Fruit fly (Drosophila melanogaster) whole organism, adult: ENCODE measurements around the gene CG8851.
A peak's percentile ranks its signal among the peaks of the same experiment; 100 is the strongest.

Experiments
- CG11617 ChIP-seq: fragments of 200-800 bp; sonication (Bioruptor generic); optimal IDR thresholded peaks from 2 replicates; lab custom pipeline; 2017; ENCODE audit warnings: mild to moderate bottlenecking, missing biosample characterization, missing genetic modification reagents, missing genetic modification characterization
- CG12768 ChIP-seq: fragments of 200-800 bp; sonication (Bioruptor generic); optimal IDR thresholded peaks from 2 replicates; lab custom pipeline; 2017; ENCODE audit warnings: missing biosample characterization, missing genetic modification characterization, mild to moderate bottlenecking, moderate library complexity, missing genetic modification reagents
- CG14711 ChIP-seq: fragments of 200-800 bp; sonication (Bioruptor generic); optimal IDR thresholded peaks from 2 replicates; lab custom pipeline; 2018; ENCODE audit warnings: missing biosample characterization, mild to moderate bottlenecking, missing genetic modification characterization, moderate library complexity
- CG1620 ChIP-seq: fragments of 200-800 bp; sonication (Bioruptor generic); optimal IDR thresholded peaks from 2 replicates; lab custom pipeline; 2016; ENCODE audit warnings: missing biosample characterization, missing genetic modification characterization
- CG33017 ChIP-seq: fragments of 200-800 bp; sonication (Bioruptor generic); optimal IDR thresholded peaks from 2 replicates; lab custom pipeline; 2018; ENCODE audit warnings: missing biosample characterization, mild to moderate bottlenecking, missing genetic modification characterization, moderate library complexity
- CG5204 ChIP-seq: fragments of 200-800 bp; sonication (Bioruptor generic); optimal IDR thresholded peaks from 2 replicates; lab custom pipeline; 2016; ENCODE audit warnings: missing biosample characterization, missing genetic modification characterization
- CG7045 ChIP-seq: fragments of 200-800 bp; sonication (Bioruptor generic); optimal IDR thresholded peaks from 2 replicates; lab custom pipeline; 2017; ENCODE audit warnings: missing biosample characterization, mild to moderate bottlenecking, missing genetic modification characterization
- CG7101 ChIP-seq: fragments of 200-800 bp; sonication (Bioruptor generic); optimal IDR thresholded peaks from 2 replicates; lab custom pipeline; 2018; ENCODE audit warnings: missing biosample characterization, mild to moderate bottlenecking, missing genetic modification characterization, moderate library complexity
- Clk ChIP-seq: fragments of 200-800 bp; sonication (Bioruptor generic); optimal IDR thresholded peaks from 2 replicates; lab custom pipeline; 2017; ENCODE audit warnings: missing biosample characterization, missing genetic modification characterization
- Crg-1 ChIP-seq: fragments of 200-800 bp; sonication (Bioruptor generic); optimal IDR thresholded peaks from 2 replicates; lab custom pipeline; 2016; ENCODE audit warnings: missing biosample characterization, missing genetic modification characterization
- Hr96 ChIP-seq: fragments of 200-800 bp; sonication (Bioruptor generic); optimal IDR thresholded peaks from 2 replicates; lab custom pipeline; 2016; ENCODE audit warnings: missing biosample characterization, missing genetic modification characterization
- Mnt ChIP-seq: fragments of 200-800 bp; sonication (Bioruptor generic); optimal IDR thresholded peaks from 2 replicates; lab custom pipeline; 2016; ENCODE audit warnings: missing biosample characterization, mild to moderate bottlenecking, missing genetic modification characterization
- bab1 ChIP-seq: fragments of 200-800 bp; sonication (Bioruptor generic); optimal IDR thresholded peaks from 3 replicates; lab custom pipeline; 2019; ENCODE audit warnings: missing biosample characterization, mild to moderate bottlenecking, missing genetic modification characterization, moderate library complexity
- cic ChIP-seq: fragments of 200-800 bp; sonication (Bioruptor generic); optimal IDR thresholded peaks from 2 replicates; lab custom pipeline; 2017; ENCODE audit warnings: missing biosample characterization, mild to moderate bottlenecking, missing genetic modification characterization, moderate library complexity
- cnc ChIP-seq, 2 experiments: fragments of >200 bp; optimal IDR thresholded peaks; 2 replicates each; lab custom pipeline; 2017
- kay ChIP-seq: fragments of 200-800 bp; sonication (Bioruptor generic); peaks from one replicate; lab custom pipeline; 2016; ENCODE audit warnings: missing biosample characterization, missing genetic modification characterization, borderline replicate concordance
- ovo ChIP-seq: fragments of 200-800 bp; sonication (Bioruptor generic); optimal IDR thresholded peaks from 2 replicates; lab custom pipeline; 2016; ENCODE audit warnings: missing biosample characterization, missing genetic modification characterization
- pad ChIP-seq: fragments of 200-800 bp; sonication (Bioruptor generic); optimal IDR thresholded peaks from 3 replicates; lab custom pipeline; 2017; ENCODE audit warnings: missing biosample characterization, missing genetic modification characterization, mild to moderate bottlenecking, moderate library complexity, missing genetic modification reagents
- tj ChIP-seq: fragments of 200-800 bp; sonication (Bioruptor generic); optimal IDR thresholded peaks from 3 replicates; lab custom pipeline; 2017; ENCODE audit warnings: missing biosample characterization, mild to moderate bottlenecking, missing genetic modification characterization, moderate library complexity
- toe ChIP-seq: fragments of 200-800 bp; sonication (Bioruptor generic); optimal IDR thresholded peaks from 2 replicates; lab custom pipeline; 2016; ENCODE audit warnings: missing biosample characterization, missing genetic modification characterization

Gene CG8851

dm6 chr2L:3549742-3550141, 30.3 kb downstream of the CG8851 start:
- TF ChIP-seq CG14711 (no peak), CG7101 (tag; lab: Kevin White, UChicago) (no peak), Clk (GFP tag; lab: Kevin White, UChicago) (no peak), Mnt (no peak), cnc (optimal IDR thresholded peaks at IDR 0.05; lab: Kevin White, UChicago) (no peak), CG7045 (GFP tag; lab: Kevin White, UChicago) (no peak), ovo (GFP tag; lab: Kevin White, UChicago) (no peak), tj (GFP tag; lab: Kevin White, UChicago) (no peak), pad (GFP tag; lab: Kevin White, UChicago) (no peak), bab1 (no peak), toe (GFP tag; lab: Kevin White, UChicago) (no peak)

- no peak for TF ChIP-seq pad (GFP tag; lab: Kevin White, UChicago)
- TF ChIP-seq Mnt, result no peak
- TF ChIP-seq kay, result no peak
- TF ChIP-seq Clk (GFP tag; lab: Kevin White, UChicago), result no peak
- TF ChIP-seq CG33017 (tag; lab: Kevin White, UChicago), result no peak
- no peak for TF ChIP-seq CG14711
- no peak for TF ChIP-seq CG5204 (GFP tag; lab: Kevin White, UChicago)
These were observed 31.1 kb downstream of the CG8851 start for dm6 chr2L:3550583-3550982.

- TF ChIP-seq pad (GFP tag; lab: Kevin White, UChicago) (no peak), CG7101 (tag; lab: Kevin White, UChicago) (no peak), CG14711 (no peak), Clk (GFP tag; lab: Kevin White, UChicago) (no peak), Mnt (no peak), toe (GFP tag; lab: Kevin White, UChicago) (no peak), CG11617 (GFP tag; lab: Kevin White, UChicago) (no peak), CG12768 (no peak), cnc (optimal IDR thresholded peaks at IDR 0.05; lab: Kevin White, UChicago) (no peak), kay (no peak), CG5204 (GFP tag; lab: Kevin White, UChicago) (no peak), Hr96 (no peak), tj (GFP tag; lab: Kevin White, UChicago) (no peak), ovo (GFP tag; lab: Kevin White, UChicago) (no peak), bab1 (no peak), CG1620 (GFP tag; lab: Kevin White, UChicago) (no peak), CG33017 (tag; lab: Kevin White, UChicago) (no peak), cic (GFP tag; lab: Kevin White, UChicago) (no peak), Crg-1 (GFP tag; lab: Kevin White, UChicago) (no peak), CG7045 (GFP tag; lab: Kevin White, UChicago) (no peak)
These were observed 33.3 kb downstream of the CG8851 start for dm6 chr2L:3552773-3553172.

- TF ChIP-seq CG7101 (tag; lab: Kevin White, UChicago) (no peak), CG5204 (GFP tag; lab: Kevin White, UChicago) (no peak)
These were observed 34.4 kb downstream of the CG8851 start for dm6 chr2L:3553902-3554301.

DNA sequence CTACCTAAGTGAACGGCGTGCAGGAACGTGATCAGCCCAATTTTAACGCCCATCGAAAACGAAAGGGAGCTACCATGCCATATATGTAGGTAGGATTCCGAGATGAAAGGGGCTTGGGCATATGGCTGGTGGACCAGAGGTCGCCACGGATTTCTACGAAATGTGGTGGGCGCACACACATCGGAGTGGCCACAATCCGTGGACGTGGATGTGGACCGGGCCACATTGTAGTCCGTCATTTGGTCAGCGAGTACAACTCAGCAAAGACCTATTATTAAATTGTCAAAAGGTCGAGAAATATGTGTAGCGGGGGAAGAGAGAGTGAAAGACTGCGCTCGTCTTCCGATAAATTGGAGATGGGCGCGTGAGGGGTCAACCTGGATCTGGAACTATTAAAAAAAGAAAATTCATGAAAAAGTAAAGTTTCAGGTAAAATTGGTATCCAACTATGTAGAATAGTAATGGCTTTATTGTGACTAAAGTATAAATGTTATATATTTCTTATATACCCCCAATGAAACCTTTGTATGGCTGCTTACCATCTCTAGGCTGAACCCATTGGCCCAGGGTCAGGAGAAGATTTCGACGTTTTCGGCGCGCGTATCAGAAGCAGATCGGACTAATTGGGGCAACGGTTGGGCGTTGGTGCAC, 36.1 kb downstream of the CG8851 start:
- no peak for TF ChIP-seq CG7045 (GFP tag; lab: Kevin White, UChicago)
- TF ChIP-seq CG33017 (tag; lab: Kevin White, UChicago), result no peak
- TF ChIP-seq CG1620 (GFP tag; lab: Kevin White, UChicago), result no peak
- TF ChIP-seq bab1, result no peak
- TF ChIP-seq CG7101 (tag; lab: Kevin White, UChicago), result no peak
- no peak for TF ChIP-seq Mnt
- no peak for TF ChIP-seq toe (GFP tag; lab: Kevin White, UChicago)
- no peak for TF ChIP-seq kay
- TF ChIP-seq tj (GFP tag; lab: Kevin White, UChicago), result no peak
- TF ChIP-seq Crg-1 (GFP tag; lab: Kevin White, UChicago), result no peak
- TF ChIP-seq CG5204 (GFP tag; lab: Kevin White, UChicago), result no peak
- TF ChIP-seq pad (GFP tag; lab: Kevin White, UChicago), result no peak
- TF ChIP-seq CG11617 (GFP tag; lab: Kevin White, UChicago), result no peak
- no peak for TF ChIP-seq Hr96

DNA sequence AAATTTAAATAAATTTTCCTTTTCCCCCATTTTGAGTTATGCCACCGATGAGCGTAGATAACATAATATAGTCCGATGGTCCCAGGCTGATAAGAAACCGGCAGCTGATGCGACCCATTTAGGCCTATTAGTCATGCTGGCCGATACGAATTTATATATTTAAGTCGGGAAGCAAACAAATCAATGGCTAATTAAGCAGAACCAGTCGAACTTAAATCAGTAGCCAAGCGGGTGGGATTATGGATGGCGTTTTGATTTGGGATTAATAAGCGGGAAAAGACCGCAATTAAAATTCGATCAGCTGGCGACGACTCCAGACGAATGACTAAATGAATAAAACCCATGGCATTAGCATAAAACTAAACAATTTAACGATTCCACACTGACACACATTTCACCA, 37.5 kb downstream of the CG8851 start:
- TF ChIP-seq CG14711 (no peak), Hr96 (no peak), CG33017 (tag; lab: Kevin White, UChicago) (no peak), CG7045 (GFP tag; lab: Kevin White, UChicago) (no peak), tj (GFP tag; lab: Kevin White, UChicago) (no peak), bab1 (no peak)

DNA sequence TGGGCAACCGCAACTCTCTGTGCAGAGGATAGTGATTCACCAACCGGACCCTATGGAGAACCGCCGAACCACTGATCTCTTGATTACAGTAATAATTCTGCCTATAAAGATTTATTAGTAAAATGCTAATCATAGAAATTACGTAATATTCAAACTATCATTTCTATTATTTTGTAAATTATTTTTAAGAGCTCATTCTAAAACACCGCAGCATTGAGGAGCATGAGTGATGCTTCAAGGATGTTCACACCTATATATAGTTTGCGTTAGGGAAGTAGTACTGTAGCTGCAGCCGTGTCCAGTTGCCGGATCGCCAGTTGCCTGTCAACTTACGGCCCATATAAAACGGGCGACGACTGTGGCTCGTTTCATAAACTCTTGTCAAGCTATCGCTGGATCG, 38.0 kb downstream of the CG8851 start:
- TF ChIP-seq Crg-1 (GFP tag; lab: Kevin White, UChicago) (no peak), CG5204 (GFP tag; lab: Kevin White, UChicago) (peak; percentile 11), CG7101 (tag; lab: Kevin White, UChicago) (no peak), cnc (optimal IDR thresholded peaks at IDR 0.05; lab: Kevin White, UChicago) (no peak), tj (GFP tag; lab: Kevin White, UChicago) (no peak)
